Worm (Caenorhabditis elegans) whole organism, L4 larva: ENCODE measurements around the gene F56B3.2.

Experiments
- ZK546.5 ChIP-seq, 2 experiments: sonication (generic microtip); optimal IDR thresholded peaks; 2 replicates each; lab custom pipeline; 2017; ENCODE audit warnings: missing biosample characterization in 2 of 2, missing genetic modification characterization in 2 of 2
- ceh-82 ChIP-seq: sonication (generic microtip); optimal IDR thresholded peaks from 2 replicates; lab custom pipeline; 2017; ENCODE audit warnings: missing biosample characterization, missing genetic modification characterization
- ces-1 ChIP-seq: fragments of 150-350 bp; sonication (generic microtip); optimal IDR thresholded peaks from 4 replicates; lab custom pipeline; 2014; ENCODE audit warnings: missing biosample characterization, missing genetic modification reagents, missing genetic modification characterization
- ctbp-1 ChIP-seq: fragments of 200-800 bp; sonication (Bioruptor generic); IDR thresholded peaks from 2 replicates; pipeline ENCODE4 v1.3.6; 2022; ENCODE audit warnings: missing genetic modification reagents, missing genetic modification characterization, missing compliant biosample characterization
- daf-19 ChIP-seq: fragments of 200-800 bp; sonication (Bioruptor generic); conservative IDR thresholded peaks from 2 replicates; pipeline ENCODE4 v1.3.6; 2022; ENCODE audit warnings: missing genetic modification characterization, missing compliant biosample characterization
- hlh-11 ChIP-seq: fragments of 200-800 bp; sonication (Bioruptor generic); optimal IDR thresholded peaks from 2 replicates; lab custom pipeline; 2018; ENCODE audit warnings: mild to moderate bottlenecking, missing genetic modification characterization, missing compliant biosample characterization
- jun-1 ChIP-seq: fragments of 150-350 bp; optimal IDR thresholded peaks from 2 replicates; lab custom pipeline; 2014; ENCODE audit warnings: missing biosample characterization, missing genetic modification reagents, missing genetic modification characterization
- mdl-1 ChIP-seq, 2 experiments: fragments of 150-350 bp in 1 of 2; sonication (generic microtip) in 1 of 2; optimal IDR thresholded peaks; 2 replicates each; lab custom pipeline; 2014 to 2017; ENCODE audit warnings: missing biosample characterization in 2 of 2, missing genetic modification characterization in 2 of 2
- mxl-3 ChIP-seq: fragments of 200-800 bp; sonication (Bioruptor generic); optimal IDR thresholded peaks from 2 replicates; lab custom pipeline; 2018; ENCODE audit warnings: mild to moderate bottlenecking, missing genetic modification characterization, missing compliant biosample characterization
- nhr-237 ChIP-seq: sonication (generic microtip); optimal IDR thresholded peaks from 2 replicates; lab custom pipeline; 2017; ENCODE audit warnings: missing biosample characterization, missing genetic modification characterization
- nhr-28 ChIP-seq: fragments of 150-350 bp; optimal IDR thresholded peaks from 2 replicates; lab custom pipeline; 2014; ENCODE audit warnings: missing biosample characterization, missing genetic modification characterization
- vab-7 ChIP-seq: fragments of 200-800 bp; sonication (Bioruptor generic); IDR thresholded peaks from 2 replicates; pipeline ENCODE4 v1.3.6; 2022; ENCODE audit warnings: missing genetic modification reagents, missing genetic modification characterization, missing compliant biosample characterization
- ztf-11 ChIP-seq: fragments of 150-350 bp; optimal IDR thresholded peaks from 2 replicates; lab custom pipeline; 2014; ENCODE audit warnings: missing biosample characterization, missing genetic modification characterization

- TF ChIP-seq jun-1 (tag; lab: Kevin White, UChicago) (no peak), ztf-11 (tag; lab: Kevin White, UChicago) (no peak), ceh-82 (tag; lab: Kevin White, UChicago) (no peak), daf-19 (GFP tag; lab: Robert Waterston, UW) (no peak), mdl-1 (tag; optimal IDR thresholded peaks at IDR 0.05; lab: Kevin White, UChicago) (no peak), mxl-3 (GFP tag; lab: Kevin White, UChicago) (no peak), hlh-11 (no peak), nhr-237 (tag; lab: Kevin White, UChicago) (no peak), ZK546.5 (tag; optimal IDR thresholded peaks at IDR 0.05; lab: Kevin White, UChicago) (no peak), ctbp-1 (no peak), vab-7 (no peak), ces-1 (GFP tag; lab: Kevin White, UChicago) (no peak), nhr-28 (no peak)
These were observed 49.5 kb upstream of the F56B3.2 start for ce11 chrIV:817879-818278.
